Worm (Caenorhabditis elegans): ENCODE data around the gene Y38F1A.7.
A peak's percentile ranks its signal among the peaks of the same experiment; 100 is the strongest.
"Not testable (repeated sequence)": the region's sequence is repeated elsewhere in the genome, so short reads cannot be mapped to it uniquely, and the experiment has no call there.

Y38F1A.7 gene

ce11 chrII:12997413-12997812, at the start of gene Y38F1A.7:
TSS of gene Y38F1A.7 (minus strand) at chrII:12997804.
- TF ChIP-seq snpc-4 (tag; optimal IDR thresholded peaks at IDR 0.05) (no peak), mbf-1 (tag; optimal IDR thresholded peaks at IDR 0.05) (no peak), ZK546.5 (tag; optimal IDR thresholded peaks at IDR 0.05) (no peak)

- not testable (repeated sequence) for TF ChIP-seq egl-27, lsy-2, gmeb-1 (tag; optimal IDR thresholded peaks at IDR 0.05)
Observed at ce11 chrII:13047106-13047505, 49.5 kb upstream of the Y38F1A.7 start, which contains the start of gene F42G4.7. TSS of gene F42G4.7 (minus strand) at chrII:13047290.

ce11 chrII:13043433-13044054, 45.9 kb upstream of the Y38F1A.7 start, which contains the start of gene puf-6:
TSS of gene puf-6 (minus strand) at chrII:13043445.
- TF ChIP-seq sma-9 (GFP tag; optimal IDR thresholded peaks at IDR 0.05); sma-9 (tag; optimal IDR thresholded peaks at IDR 0.05); ztf-11 (tag; optimal IDR thresholded peaks at IDR 0.05); peb-1 (tag; optimal IDR thresholded peaks at IDR 0.05): not testable (repeated sequence)

ce11 chrII:13036717-13037116, 39.1 kb upstream of the Y38F1A.7 start, which contains the start of gene F18A11.3:
TSS of gene F18A11.3 (minus strand) at chrII:13036841.
- no peak for TF ChIP-seq nhr-12 (tag; optimal IDR thresholded peaks at IDR 0.05)
- TF ChIP-seq F13H6.1 (tag; optimal IDR thresholded peaks at IDR 0.05), result no peak
- no peak for TF ChIP-seq elt-3 (tag; optimal IDR thresholded peaks at IDR 0.05)
- TF ChIP-seq alr-1 (tag; optimal IDR thresholded peaks at IDR 0.05), result no peak
- TF ChIP-seq ama-1 (optimal IDR thresholded peaks at IDR 0.05), result no peak
- TF ChIP-seq nhr-77 (tag; optimal IDR thresholded peaks at IDR 0.05), result no peak
- TF ChIP-seq nhr-10 (tag; optimal IDR thresholded peaks at IDR 0.05), result no peak
- no peak for TF ChIP-seq mdl-1 (tag; optimal IDR thresholded peaks at IDR 0.05)
- TF ChIP-seq crh-2 (tag; optimal IDR thresholded peaks at IDR 0.05), result peak; percentile 45
- no peak for TF ChIP-seq unc-62 (GFP tag; optimal IDR thresholded peaks at IDR 0.05)
- no peak for TF ChIP-seq sem-4 (tag; optimal IDR thresholded peaks at IDR 0.05)
- TF ChIP-seq ztf-11 (tag; optimal IDR thresholded peaks at IDR 0.05), result no peak
- TF ChIP-seq R02D3.7 (tag; optimal IDR thresholded peaks at IDR 0.05), result no peak
- peak; percentile 31 for TF ChIP-seq nhr-129 (tag; optimal IDR thresholded peaks at IDR 0.05)
- TF ChIP-seq zag-1 (tag; optimal IDR thresholded peaks at IDR 0.05), result no peak
- TF ChIP-seq lsy-2 (tag; optimal IDR thresholded peaks at IDR 0.05), result peak in 1 of 2 experiments; percentile 28
- TF ChIP-seq skn-1 (tag; optimal IDR thresholded peaks at IDR 0.05), result no peak
- no peak for TF ChIP-seq nhr-11 (tag; optimal IDR thresholded peaks at IDR 0.05)
- no peak for TF ChIP-seq snpc-4 (tag; optimal IDR thresholded peaks at IDR 0.05)
- TF ChIP-seq dmd-4 (tag; optimal IDR thresholded peaks at IDR 0.05), result no peak
- no peak for TF ChIP-seq Y55F3AM.14 (GFP tag; optimal IDR thresholded peaks at IDR 0.05)
- no peak for TF ChIP-seq lin-39 (tag; optimal IDR thresholded peaks at IDR 0.05)
- peak; percentile 57 for TF ChIP-seq C34F6.9 (tag; optimal IDR thresholded peaks at IDR 0.05)
- TF ChIP-seq nhr-237 (tag; optimal IDR thresholded peaks at IDR 0.05), result no peak
- TF ChIP-seq mbf-1 (tag; optimal IDR thresholded peaks at IDR 0.05), result no peak
- TF ChIP-seq ceh-82 (tag; optimal IDR thresholded peaks at IDR 0.05), result no peak
- TF ChIP-seq sma-3 (GFP tag; optimal IDR thresholded peaks at IDR 0.05), result no peak
- TF ChIP-seq unc-55 (GFP tag; optimal IDR thresholded peaks at IDR 0.05), result peak; percentile 6

- TF ChIP-seq skn-1 (tag; optimal IDR thresholded peaks at IDR 0.05); unc-62 (GFP tag; optimal IDR thresholded peaks at IDR 0.05); nhr-11 (tag; optimal IDR thresholded peaks at IDR 0.05): not testable (repeated sequence)
Observed at ce11 chrII:13031649-13032191, 34.1 kb upstream of the Y38F1A.7 start, which contains the start of gene F18A11.2. TSS of gene F18A11.2 (plus strand) at chrII:13031699.

Data from whole organism, L2 larva.